Worm (Caenorhabditis elegans) whole organism, L1 larva: ENCODE results near the gene F47G9.4.

Source experiments
- ceh-82 ChIP-seq, 3 experiments: fragments of 150-350 bp in 1 of 3; sonication (generic microtip) in 2 of 3; optimal IDR thresholded peaks; 2 replicates each; lab custom pipeline; 2014 to 2017; ENCODE audit warnings: missing biosample characterization in 3 of 3, missing genetic modification characterization in 3 of 3
- dpl-1 ChIP-seq, 3 experiments: fragments of 150-350 bp in 2 of 3; sonication (generic microtip) in 1 of 3; optimal IDR thresholded peaks; 2 replicates each; lab custom pipeline; 2014 to 2017; ENCODE audit warnings: missing biosample characterization in 3 of 3, missing genetic modification characterization in 3 of 3, missing genetic modification reagents in 3 of 3
- fkh-4 ChIP-seq: sonication (generic microtip); optimal IDR thresholded peaks from 2 replicates; lab custom pipeline; 2016; ENCODE audit warnings: missing compliant biosample characterization, missing genetic modification characterization, borderline replicate concordance
- nhr-11 ChIP-seq: fragments of 150-350 bp; optimal IDR thresholded peaks from 2 replicates; lab custom pipeline; 2014; ENCODE audit warnings: missing biosample characterization, missing genetic modification characterization
- pax-3 ChIP-seq: fragments of 200-800 bp; sonication (Bioruptor generic); optimal IDR thresholded peaks from 2 replicates; lab custom pipeline; 2018; ENCODE audit warnings: mild to moderate bottlenecking, missing genetic modification characterization, moderate library complexity, missing compliant biosample characterization

ce11 chrV:11323720-11324119 is 2.1 kb upstream of the F47G9.4 start, which contains the start of gene str-141:
- TF ChIP-seq ceh-82 (tag; optimal IDR thresholded peaks at IDR 0.05; lab: Kevin White, UChicago) (no peak), dpl-1 (GFP tag; optimal IDR thresholded peaks at IDR 0.05; lab: Kevin White, UChicago) (no peak), pax-3 (no peak), fkh-4 (tag; lab: Kevin White, UChicago) (no peak), nhr-11 (tag; lab: Kevin White, UChicago) (no peak)
